Fruit fly (Drosophila melanogaster): ENCODE data around the gene MKP-4.

MKP-4 gene

DNA sequence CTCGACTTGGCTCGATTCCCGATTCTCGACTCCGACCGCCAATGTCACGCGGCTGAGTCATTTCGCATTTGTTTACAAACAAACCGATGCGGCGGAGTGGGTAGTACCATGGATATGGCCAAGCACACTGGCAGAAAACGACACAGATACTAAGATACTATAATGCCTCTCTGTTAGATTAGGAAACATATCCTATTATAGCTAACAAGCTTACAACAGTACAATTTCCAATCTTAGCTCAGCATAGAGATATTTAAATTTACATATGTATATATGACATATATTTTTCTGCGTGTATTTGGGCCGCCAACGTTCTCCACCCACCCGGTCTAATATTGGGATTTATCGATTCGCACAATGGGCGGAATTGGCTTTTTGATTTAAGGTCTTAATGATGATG is 19.0 kb upstream of the MKP-4 start (continued):
- TF ChIP-seq CG34422 (GFP tag; IDR thresholded peaks at IDR 0.05) (peak; percentile 76), CG11247 (GFP tag; IDR thresholded peaks at IDR 0.05) (peak; percentile 77), CG7357 (GFP tag; IDR thresholded peaks at IDR 0.05) (peak; percentile 56; the same call in 1 of the 3 replicates), Hmx (GFP tag; optimal IDR thresholded peaks at IDR 0.05) (no peak), CG12391 (tag; optimal IDR thresholded peaks at IDR 0.05) (peak; percentile 69), CG15269 (tag; optimal IDR thresholded peaks at IDR 0.05) (peak; percentile 85), CG10209 (GFP tag; optimal IDR thresholded peaks at IDR 0.05) (peak; percentile 59), Sry-β (GFP tag; optimal IDR thresholded peaks at IDR 0.05) (no peak), eyg (GFP tag; optimal IDR thresholded peaks at IDR 0.05) (no peak), CG1602 (GFP tag; optimal IDR thresholded peaks at IDR 0.05) (peak; percentile 39), fd64A (GFP tag; optimal IDR thresholded peaks at IDR 0.05) (no peak), ase (GFP tag; IDR thresholded peaks at IDR 0.05) (peak; percentile 74), vnd (GFP tag; IDR thresholded peaks at IDR 0.05; ENCODE audit: partially characterized antibody) (no peak), br (optimal IDR thresholded peaks at IDR 0.05) (no peak), Fer2 (tag; optimal IDR thresholded peaks at IDR 0.05) (peak; percentile 24), zfh2 (GFP tag; optimal IDR thresholded peaks at IDR 0.05) (peak; percentile 44), CG7745 (tag; optimal IDR thresholded peaks at IDR 0.05) (no peak), trem (tag; optimal IDR thresholded peaks at IDR 0.05) (peak; percentile 50), CG7372 (GFP tag; IDR thresholded peaks at IDR 0.05) (peak; percentile 59), fd96Cb (tag; optimal IDR thresholded peaks at IDR 0.05) (peak; percentile 60), Xbp1 (GFP tag; optimal IDR thresholded peaks at IDR 0.05) (peak; percentile 74), MTF-1 (GFP tag; optimal IDR thresholded peaks at IDR 0.05; ENCODE audit: borderline replicate concordance) (peak; percentile 50), E2f1 (GFP tag; IDR thresholded peaks at IDR 0.05) (peak; percentile 70), Bdp1 (GFP tag; optimal IDR thresholded peaks at IDR 0.05) (no peak), CG10366 (GFP tag; IDR thresholded peaks at IDR 0.05) (peak; percentile 88), B-H2 (GFP tag; optimal IDR thresholded peaks at IDR 0.05) (peak; percentile 46), z (GFP tag; IDR thresholded peaks at IDR 0.05) (no peak), Hmr (GFP tag; optimal IDR thresholded peaks at IDR 0.05) (peak; percentile 83), CG4328 (GFP tag; optimal IDR thresholded peaks at IDR 0.05) (peak; percentile 49), ewg (GFP tag; optimal IDR thresholded peaks at IDR 0.05) (peak; percentile 48), stwl (tag; optimal IDR thresholded peaks at IDR 0.05) (no peak), D (optimal IDR thresholded peaks at IDR 0.05) (no peak), D (GFP tag; optimal IDR thresholded peaks at IDR 0.05) (peak; percentile 62)

DNA sequence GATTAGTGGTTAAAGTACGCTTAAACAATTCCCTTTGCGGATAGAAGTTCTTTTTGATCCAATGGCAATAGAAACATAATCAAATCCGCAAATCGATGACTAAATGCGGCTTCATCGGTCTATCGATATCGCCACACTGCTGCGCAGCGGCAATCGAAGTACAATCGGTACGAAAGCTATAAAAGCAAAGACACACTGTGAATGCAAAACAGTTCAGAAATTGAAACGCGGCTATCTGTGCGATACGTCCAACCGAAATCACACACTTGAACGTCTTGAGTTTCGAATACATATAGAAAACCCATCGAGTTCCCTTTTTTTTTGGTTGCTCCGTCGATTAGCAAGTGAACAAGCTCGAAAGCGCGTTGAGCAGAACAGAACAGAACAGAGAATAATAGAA is 17.9 kb upstream of the MKP-4 start, which contains the start of gene CG14207:
Gene CG14207 (plus strand): TSS at position 203 of the 400 bp plus-strand sequence.
- TF ChIP-seq sna (GFP tag; IDR thresholded peaks at IDR 0.05; ENCODE audit: partially characterized antibody): peak; percentile 57; the same call in 1 of the 2 replicates
- TF ChIP-seq vvl (GFP tag; IDR thresholded peaks at IDR 0.05): peak; percentile 64
- no peak for TF ChIP-seq CG31365 (tag; optimal IDR thresholded peaks at IDR 0.05)
- no peak for TF ChIP-seq CG12236 (GFP tag; optimal IDR thresholded peaks at IDR 0.05)
- TF ChIP-seq PHDP (tag; optimal IDR thresholded peaks at IDR 0.05): peak; percentile 1
- no peak for TF ChIP-seq Abd-B (GFP tag; optimal IDR thresholded peaks at IDR 0.05)
- no peak for TF ChIP-seq Nf-YB (GFP tag; optimal IDR thresholded peaks at IDR 0.05)
- TF ChIP-seq Hr51 (GFP tag; optimal IDR thresholded peaks at IDR 0.05): no peak
- TF ChIP-seq rib (GFP tag; IDR thresholded peaks at IDR 0.05): peak; percentile 54; the same call in 1 of the 2 replicates
- TF ChIP-seq unpg (GFP tag; optimal IDR thresholded peaks at IDR 0.05): peak; percentile 6
- no peak for TF ChIP-seq CG11723 (GFP tag; optimal IDR thresholded peaks at IDR 0.05)
- TF ChIP-seq sqz (GFP tag; optimal IDR thresholded peaks at IDR 0.05): peak; percentile 22
- TF ChIP-seq CG3726 (GFP tag; IDR thresholded peaks at IDR 0.05): no peak
- no peak for TF ChIP-seq fd3F (GFP tag; optimal IDR thresholded peaks at IDR 0.05)
- no peak for TF ChIP-seq CG6254 (GFP tag; optimal IDR thresholded peaks at IDR 0.05)
- TF ChIP-seq Fer3 (tag; optimal IDR thresholded peaks at IDR 0.05): peak; percentile 36
- TF ChIP-seq corto (GFP tag; optimal IDR thresholded peaks at IDR 0.05): no peak
- TF ChIP-seq CG30431 (GFP tag; optimal IDR thresholded peaks at IDR 0.05): no peak
- TF ChIP-seq CG9797 (GFP tag; optimal IDR thresholded peaks at IDR 0.05): no peak
- no peak for TF ChIP-seq C15 (GFP tag; IDR thresholded peaks at IDR 0.05)

Data from whole organism, embryonic.